Worm (Caenorhabditis elegans) whole organism, L1 larva: Measurements from ENCODE around the gene dsl-1.

Source experiments
- dpl-1 ChIP-seq, 3 experiments: fragments of 150-350 bp in 2 of 3; sonication (generic microtip) in 1 of 3; optimal IDR thresholded peaks; 2 replicates each; lab custom pipeline; 2014 to 2017; ENCODE audit warnings: missing biosample characterization in 3 of 3, missing genetic modification characterization in 3 of 3, missing genetic modification reagents in 3 of 3
- hpl-2 ChIP-seq: fragments of 150-350 bp; optimal IDR thresholded peaks from 2 replicates; lab custom pipeline; 2014; ENCODE audit warnings: missing biosample characterization, missing genetic modification reagents, missing genetic modification characterization
- lin-13 ChIP-seq: fragments of 150-350 bp; optimal IDR thresholded peaks from 2 replicates; lab custom pipeline; 2014; ENCODE audit warnings: missing biosample characterization, missing genetic modification reagents, missing genetic modification characterization
- unc-130 ChIP-seq: fragments of 150-350 bp; optimal IDR thresholded peaks from 2 replicates; lab custom pipeline; 2017; ENCODE audit warnings: missing biosample characterization, missing genetic modification characterization, inconsistent platforms
- unc-62 ChIP-seq: fragments of 150-350 bp; optimal IDR thresholded peaks from 2 replicates; lab custom pipeline; 2014; ENCODE audit warnings: missing biosample characterization, missing genetic modification reagents, missing genetic modification characterization

DNA sequence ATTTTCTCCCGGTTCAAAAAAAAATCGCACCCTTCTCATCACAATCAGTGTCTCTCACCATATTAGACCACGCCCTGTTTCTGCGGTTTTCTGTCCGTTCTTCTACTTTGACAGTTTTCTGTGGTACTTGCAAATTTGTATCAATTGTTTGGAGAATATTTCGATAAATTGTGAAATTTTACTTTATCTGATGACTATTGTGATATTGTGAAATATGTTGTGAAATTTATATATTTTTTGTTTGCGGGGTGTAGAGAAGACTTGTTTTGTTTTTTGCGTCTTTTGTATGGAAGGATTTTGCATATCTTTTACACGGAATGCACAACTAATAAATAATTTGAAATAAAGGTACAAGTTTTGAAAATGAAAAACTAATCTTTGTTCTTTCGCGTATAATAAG lies 40.5 kb downstream of the dsl-1 start:
- TF ChIP-seq unc-130 (tag; lab: Kevin White, UChicago) (no peak), dpl-1 (GFP tag; optimal IDR thresholded peaks at IDR 0.05; lab: Kevin White, UChicago) (no peak), lin-13 (GFP tag; lab: Kevin White, UChicago) (no peak), hpl-2 (GFP tag; lab: Kevin White, UChicago) (no peak), unc-62 (GFP tag; lab: Kevin White, UChicago) (no peak)
